Worm (Caenorhabditis elegans) whole organism, young adult: ENCODE data around the gene T05B4.13.

ENCODE experiments used
- B0019.2 ChIP-seq: fragments of 200-800 bp; sonication (Bioruptor generic); conservative IDR thresholded peaks from 2 replicates; pipeline ENCODE4 v1.3.6; 2022; ENCODE audit warnings: missing genetic modification reagents, missing genetic modification characterization, missing compliant biosample characterization
- C06A6.2 ChIP-seq: fragments of 200-800 bp; sonication (Bioruptor generic); conservative IDR thresholded peaks from 2 replicates; pipeline ENCODE4 v1.3.6; 2022; ENCODE audit warnings: missing genetic modification characterization, missing compliant biosample characterization
- C17E4.6 ChIP-seq: fragments of 200-800 bp; sonication (Bioruptor generic); IDR thresholded peaks from 2 replicates; pipeline ENCODE4 v1.3.6; 2022; ENCODE audit warnings: missing genetic modification reagents, missing genetic modification characterization, missing compliant biosample characterization
- F23B12.7 ChIP-seq: sonication (generic microtip); optimal IDR thresholded peaks from 2 replicates; lab custom pipeline; 2017; ENCODE audit warnings: missing genetic modification characterization, mild to moderate bottlenecking, missing compliant biosample characterization, antibody characterized with exemption, moderate library complexity; ENCODE audit not compliant: insufficient read depth
- F33H1.4 ChIP-seq: fragments of 200-800 bp; sonication (Bioruptor generic); IDR thresholded peaks from 2 replicates; pipeline ENCODE4 v1.3.6; 2022; ENCODE audit warnings: missing genetic modification reagents, missing genetic modification characterization, missing compliant biosample characterization
- F57A8.1 ChIP-seq: fragments of 200-800 bp; sonication (Bioruptor generic); optimal IDR thresholded peaks from 2 replicates; lab custom pipeline; 2018; ENCODE audit warnings: mild to moderate bottlenecking, missing genetic modification characterization, moderate library complexity, missing compliant biosample characterization
- F57C9.4 ChIP-seq: sonication (generic microtip); optimal IDR thresholded peaks from 2 replicates; lab custom pipeline; 2017; ENCODE audit warnings: mild to moderate bottlenecking, missing genetic modification characterization, missing compliant biosample characterization
- T07F8.4 ChIP-seq: sonication (generic microtip); optimal IDR thresholded peaks from 2 replicates; lab custom pipeline; 2016; ENCODE audit warnings: mild to moderate bottlenecking, missing genetic modification characterization, moderate library complexity, missing compliant biosample characterization
- Y53F4B.3 ChIP-seq: fragments of 200-800 bp; sonication (Bioruptor generic); IDR thresholded peaks from 2 replicates; pipeline ENCODE4 v1.3.6; 2022; ENCODE audit warnings: missing genetic modification reagents, missing genetic modification characterization, missing compliant biosample characterization
- aptf-2 ChIP-seq: fragments of 200-800 bp; sonication (Bioruptor generic); conservative IDR thresholded peaks from 2 replicates; pipeline ENCODE4 v1.3.6; 2022; ENCODE audit warnings: missing genetic modification reagents, missing genetic modification characterization, missing compliant biosample characterization
- attf-5 ChIP-seq: fragments of 200-800 bp; sonication (Bioruptor generic); optimal IDR thresholded peaks from 2 replicates; lab custom pipeline; 2018; ENCODE audit warnings: mild to moderate bottlenecking, missing genetic modification characterization, missing compliant biosample characterization
- attf-6 ChIP-seq: fragments of 200-800 bp; sonication (Bioruptor generic); IDR thresholded peaks from 2 replicates; pipeline ENCODE4 v1.3.6; 2022; ENCODE audit warnings: missing genetic modification reagents, missing genetic modification characterization, missing compliant biosample characterization
- cebp-1 ChIP-seq, 2 experiments: fragments of 200-800 bp in 1 of 2; sonication (Bioruptor generic) in 1 of 2; sonication (generic microtip) in 1 of 2; IDR thresholded peaks in 1 of 2; optimal IDR thresholded peaks in 1 of 2; 2 replicates each; pipeline versions ENCODE4 v1.3.6 to Lab custom; 2017 to 2022; ENCODE audit warnings: missing compliant biosample characterization in 2 of 2, missing genetic modification characterization in 2 of 2, mild to moderate bottlenecking in 1 of 2, missing genetic modification reagents in 1 of 2, moderate library complexity in 1 of 2
- cebp-2 ChIP-seq: fragments of 200-800 bp; sonication (Bioruptor generic); IDR thresholded peaks from 2 replicates; pipeline ENCODE4 v1.3.6; 2022; ENCODE audit warnings: missing genetic modification characterization, missing compliant biosample characterization
- ceh-100 ChIP-seq: fragments of 200-800 bp; sonication (Bioruptor generic); IDR thresholded peaks from 2 replicates; pipeline ENCODE4 v1.3.6; 2022; ENCODE audit warnings: missing genetic modification reagents, missing genetic modification characterization, missing compliant biosample characterization
- ceh-27 ChIP-seq: fragments of 200-800 bp; sonication (Bioruptor generic); optimal IDR thresholded peaks from 2 replicates; lab custom pipeline; 2018; ENCODE audit warnings: mild to moderate bottlenecking, missing genetic modification characterization, moderate library complexity, missing compliant biosample characterization
- ceh-79 ChIP-seq: sonication (generic microtip); optimal IDR thresholded peaks from 2 replicates; lab custom pipeline; 2017; ENCODE audit warnings: mild to moderate bottlenecking, missing genetic modification characterization, missing compliant biosample characterization
- ceh-91 ChIP-seq: fragments of 200-800 bp; sonication (Bioruptor generic); IDR thresholded peaks from 2 replicates; pipeline ENCODE4 v1.3.6; 2022; ENCODE audit warnings: missing genetic modification reagents, missing genetic modification characterization, missing compliant biosample characterization
- efl-1 ChIP-seq: fragments of 150-350 bp; optimal IDR thresholded peaks from 2 replicates; lab custom pipeline; 2014; ENCODE audit warnings: missing biosample characterization, missing genetic modification reagents, missing genetic modification characterization
- egl-44 ChIP-seq: fragments of 200-800 bp; sonication (Bioruptor generic); IDR thresholded peaks from 2 replicates; pipeline ENCODE4 v1.3.6; 2022; ENCODE audit warnings: missing genetic modification reagents, missing genetic modification characterization, missing compliant biosample characterization
- egrh-3 ChIP-seq: fragments of 200-800 bp; sonication (Bioruptor generic); IDR thresholded peaks from 2 replicates; pipeline ENCODE4 v1.3.6; 2022; ENCODE audit warnings: missing genetic modification reagents, missing genetic modification characterization, missing compliant biosample characterization
- ets-4 ChIP-seq: fragments of 200-800 bp; sonication (Bioruptor generic); optimal IDR thresholded peaks from 2 replicates; lab custom pipeline; 2018; ENCODE audit warnings: mild to moderate bottlenecking, missing genetic modification characterization, missing compliant biosample characterization
- hlh-12 ChIP-seq: sonication (generic microtip); optimal IDR thresholded peaks from 2 replicates; lab custom pipeline; 2016; ENCODE audit warnings: missing genetic modification characterization, missing compliant biosample characterization
- hmg-1.2 ChIP-seq: fragments of 200-800 bp; sonication (Bioruptor generic); IDR thresholded peaks from 2 replicates; pipeline ENCODE4 v1.3.6; 2022; ENCODE audit warnings: missing genetic modification reagents, missing genetic modification characterization, missing compliant biosample characterization
- hrde-1 ChIP-seq: sonication (generic microtip); optimal IDR thresholded peaks from 2 replicates; lab custom pipeline; 2016; ENCODE audit warnings: missing genetic modification characterization, mild to moderate bottlenecking, missing compliant biosample characterization, moderate library complexity, missing genotype, missing genetic modification reagents, borderline replicate concordance
- lag-1 ChIP-seq: fragments of 200-800 bp; sonication (Bioruptor generic); IDR thresholded peaks from 2 replicates; pipeline ENCODE4 v1.3.6; 2022; ENCODE audit warnings: missing genetic modification reagents, missing genetic modification characterization, missing compliant biosample characterization
- lsy-27 ChIP-seq: sonication (generic microtip); optimal IDR thresholded peaks from 2 replicates; lab custom pipeline; 2017; ENCODE audit warnings: missing genetic modification characterization, mild to moderate bottlenecking, missing compliant biosample characterization, antibody characterized with exemption, missing genotype, borderline replicate concordance; ENCODE audit not compliant: insufficient read depth
- madf-10 ChIP-seq: sonication (generic microtip); optimal IDR thresholded peaks from 2 replicates; lab custom pipeline; 2016; ENCODE audit warnings: mild to moderate bottlenecking, missing genetic modification characterization, missing compliant biosample characterization
- madf-6 ChIP-seq: fragments of 200-800 bp; sonication (Bioruptor generic); IDR thresholded peaks from 2 replicates; pipeline ENCODE4 v1.3.6; 2022; ENCODE audit warnings: missing genetic modification reagents, missing genetic modification characterization, missing compliant biosample characterization
- mel-28 ChIP-seq: sonication (generic microtip); optimal IDR thresholded peaks from 2 replicates; lab custom pipeline; 2016; ENCODE audit warnings: borderline replicate concordance, mild to moderate bottlenecking, missing genetic modification characterization, missing compliant biosample characterization
- mxl-1 ChIP-seq: sonication (generic microtip); optimal IDR thresholded peaks from 2 replicates; lab custom pipeline; 2016; ENCODE audit warnings: missing genetic modification characterization, missing compliant biosample characterization
- nhr-120 ChIP-seq: fragments of 200-800 bp; sonication (Bioruptor generic); IDR thresholded peaks from 2 replicates; pipeline ENCODE4 v1.3.6; 2022; ENCODE audit warnings: missing genetic modification characterization, missing compliant biosample characterization
- nhr-80 ChIP-seq: sonication (generic microtip); optimal IDR thresholded peaks from 2 replicates; lab custom pipeline; 2016; ENCODE audit warnings: missing genetic modification characterization, missing compliant biosample characterization
- pbrm-1 ChIP-seq: fragments of 200-800 bp; sonication (Bioruptor generic); IDR thresholded peaks from 2 replicates; pipeline ENCODE4 v1.3.6; 2022; ENCODE audit warnings: missing genetic modification reagents, missing genetic modification characterization, missing compliant biosample characterization
- rcor-1 ChIP-seq: fragments of 200-800 bp; sonication (Bioruptor generic); IDR thresholded peaks from 2 replicates; pipeline ENCODE4 v1.3.6; 2022; ENCODE audit warnings: missing genetic modification reagents, missing genetic modification characterization, missing compliant biosample characterization
- sdz-38 ChIP-seq: sonication (generic microtip); optimal IDR thresholded peaks from 2 replicates; lab custom pipeline; 2016; ENCODE audit warnings: missing genotype, missing genetic modification characterization, missing compliant biosample characterization
- sea-2 ChIP-seq: fragments of 200-800 bp; sonication (Bioruptor generic); IDR thresholded peaks from 2 replicates; pipeline ENCODE4 v1.3.6; 2022; ENCODE audit warnings: missing genetic modification characterization, missing compliant biosample characterization
- snpc-4 ChIP-seq, 5 experiments: fragments of 150-350 bp in 1 of 5; sonication (generic microtip) in 4 of 5; optimal IDR thresholded peaks; 2 replicates each; lab custom pipeline; 2014 to 2018; ENCODE audit warnings: missing genetic modification characterization in 5 of 5, missing biosample characterization in 3 of 5, antibody characterized with exemption in 2 of 5, mild to moderate bottlenecking in 2 of 5, missing compliant biosample characterization in 2 of 5, missing genotype in 2 of 5, moderate library complexity in 2 of 5, missing genetic modification reagents in 1 of 5
- somi-1 ChIP-seq: fragments of 200-800 bp; sonication (Bioruptor generic); optimal IDR thresholded peaks from 2 replicates; lab custom pipeline; 2018; ENCODE audit warnings: mild to moderate bottlenecking, missing genetic modification characterization, missing compliant biosample characterization
- sptf-2 ChIP-seq: fragments of 200-800 bp; sonication (Bioruptor generic); optimal IDR thresholded peaks from 2 replicates; lab custom pipeline; 2018; ENCODE audit warnings: mild to moderate bottlenecking, missing genetic modification characterization, missing compliant biosample characterization
- xnd-1 ChIP-seq: sonication (generic microtip); optimal IDR thresholded peaks from 2 replicates; lab custom pipeline; 2016; ENCODE audit warnings: missing genotype, missing genetic modification reagents, missing genetic modification characterization, missing compliant biosample characterization
- zfh-2 ChIP-seq: fragments of 200-800 bp; sonication (Bioruptor generic); conservative IDR thresholded peaks from 2 replicates; pipeline ENCODE4 v1.3.6; 2022; ENCODE audit warnings: missing genetic modification reagents, missing genetic modification characterization, missing compliant biosample characterization
- zim-3 ChIP-seq: sonication (generic microtip); optimal IDR thresholded peaks from 2 replicates; lab custom pipeline; 2017; ENCODE audit warnings: mild to moderate bottlenecking, missing genetic modification characterization, moderate library complexity, missing compliant biosample characterization
- ztf-18 ChIP-seq: sonication (generic microtip); optimal IDR thresholded peaks from 2 replicates; lab custom pipeline; 2016; ENCODE audit warnings: missing genotype, mild to moderate bottlenecking, missing genetic modification characterization, missing compliant biosample characterization
- ztf-22 ChIP-seq: fragments of 200-800 bp; sonication (Bioruptor generic); optimal IDR thresholded peaks from 2 replicates; lab custom pipeline; 2018; ENCODE audit warnings: mild to moderate bottlenecking, missing genetic modification characterization, moderate library complexity, missing compliant biosample characterization
- ztf-25 ChIP-seq: fragments of 200-800 bp; sonication (Bioruptor generic); IDR thresholded peaks from 2 replicates; pipeline ENCODE4 v1.3.6; 2022; ENCODE audit warnings: missing genetic modification reagents, missing genetic modification characterization, missing compliant biosample characterization
- ztf-28 ChIP-seq: fragments of 200-800 bp; sonication (Bioruptor generic); IDR thresholded peaks from 2 replicates; pipeline ENCODE4 v1.3.6; 2022; ENCODE audit warnings: missing genetic modification reagents, missing genetic modification characterization, missing compliant biosample characterization

T05B4.13 gene

DNA sequence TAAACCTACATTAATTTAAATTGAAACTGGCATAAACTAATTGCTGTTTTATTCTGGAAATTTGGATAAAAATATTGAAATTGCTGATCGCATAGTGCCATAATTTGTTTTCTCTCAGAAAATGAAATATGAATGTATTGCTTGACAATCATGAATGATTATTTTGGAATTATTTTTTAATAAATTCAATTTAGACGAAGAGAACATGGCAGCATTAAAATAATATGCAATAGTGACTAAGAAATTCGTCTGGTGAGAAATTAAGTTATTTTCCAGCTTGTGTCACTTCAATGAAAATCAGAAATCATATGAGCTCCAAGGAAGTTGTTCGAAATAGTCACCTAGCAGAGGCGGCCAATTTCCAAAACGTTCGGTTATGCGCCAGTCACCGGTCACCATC, 12.7 kb downstream of the T05B4.13 start, which contains the start of gene srw-133:
Gene srw-133 (minus strand): TSS at position 101 of the 400 bp plus-strand sequence.
- TF ChIP-seq ztf-18: no peak
- TF ChIP-seq F23B12.7 (tag; lab: Kevin White, UChicago): no peak
- no peak for TF ChIP-seq ceh-79 (tag; lab: Kevin White, UChicago)
- no peak for TF ChIP-seq attf-5
- TF ChIP-seq egrh-3 (GFP tag; lab: Robert Waterston, UW): no peak
- TF ChIP-seq madf-10 (tag; lab: Kevin White, UChicago): no peak
- no peak for TF ChIP-seq hmg-1.2 (GFP tag; lab: Robert Waterston, UW)
- TF ChIP-seq aptf-2: no peak
- TF ChIP-seq mel-28: no peak
- TF ChIP-seq F57A8.1 (GFP tag; lab: Kevin White, UChicago): no peak
- no peak for TF ChIP-seq F33H1.4 (GFP tag; lab: Robert Waterston, UW)
- TF ChIP-seq hrde-1 (tag; lab: Kevin White, UChicago): no peak
- TF ChIP-seq ets-4: no peak
- no peak for TF ChIP-seq pbrm-1 (GFP tag; lab: Robert Waterston, UW)
- no peak for TF ChIP-seq ztf-22 (GFP tag; lab: Kevin White, UChicago)
- no peak for TF ChIP-seq zim-3 (tag; lab: Kevin White, UChicago)
- no peak for TF ChIP-seq B0019.2 (GFP tag; lab: Robert Waterston, UW)
- no peak for TF ChIP-seq cebp-2
- no peak for TF ChIP-seq T07F8.4 (tag; lab: Kevin White, UChicago)
- no peak for TF ChIP-seq sptf-2 (GFP tag; lab: Kevin White, UChicago)

DNA sequence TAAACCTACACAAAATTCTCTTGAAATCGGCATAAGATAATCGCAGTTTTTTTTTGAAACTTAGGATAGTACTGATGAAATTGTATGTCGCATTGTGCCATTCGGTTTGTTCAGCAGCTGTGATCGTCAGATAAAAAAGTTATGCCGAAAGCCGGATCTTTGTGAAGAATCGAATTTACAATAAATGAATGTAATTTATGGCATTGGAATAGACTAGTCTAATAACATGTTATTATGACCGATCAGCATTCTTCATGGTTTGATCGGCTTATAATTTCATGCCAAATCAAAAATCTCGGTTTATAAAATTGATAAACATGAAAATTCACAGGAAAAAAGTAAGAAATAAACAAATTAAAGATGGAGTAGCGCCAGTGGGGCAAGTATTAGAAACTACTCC, 14.8 kb downstream of the T05B4.13 start, which contains the start of gene srw-134:
Gene srw-134 (minus strand): TSS at position 101 of the 400 bp plus-strand sequence.
- TF ChIP-seq hlh-12 (no peak), cebp-1 (GFP tag; IDR thresholded peaks at IDR 0.05; lab: Robert Waterston, UW) (no peak), cebp-1 (tag; optimal IDR thresholded peaks at IDR 0.05; lab: Kevin White, UChicago) (no peak), lag-1 (GFP tag; lab: Robert Waterston, UW) (no peak), snpc-4 (GFP tag; optimal IDR thresholded peaks at IDR 0.05; lab: Kevin White, UChicago) (no peak), snpc-4 (tag; optimal IDR thresholded peaks at IDR 0.05; lab: Kevin White, UChicago) (no peak), madf-6 (GFP tag; lab: Robert Waterston, UW) (no peak), cebp-2 (no peak), somi-1 (no peak), C17E4.6 (no peak), Y53F4B.3 (no peak), F57C9.4 (no peak), efl-1 (GFP tag; lab: Kevin White, UChicago) (no peak), sea-2 (no peak), ztf-28 (GFP tag; lab: Robert Waterston, UW) (no peak), xnd-1 (tag; lab: Kevin White, UChicago) (no peak), C06A6.2 (no peak), ceh-100 (no peak), zim-3 (tag; lab: Kevin White, UChicago) (no peak), T07F8.4 (tag; lab: Kevin White, UChicago) (no peak), attf-6 (GFP tag; lab: Robert Waterston, UW) (no peak), mxl-1 (tag; lab: Kevin White, UChicago) (no peak)

DNA sequence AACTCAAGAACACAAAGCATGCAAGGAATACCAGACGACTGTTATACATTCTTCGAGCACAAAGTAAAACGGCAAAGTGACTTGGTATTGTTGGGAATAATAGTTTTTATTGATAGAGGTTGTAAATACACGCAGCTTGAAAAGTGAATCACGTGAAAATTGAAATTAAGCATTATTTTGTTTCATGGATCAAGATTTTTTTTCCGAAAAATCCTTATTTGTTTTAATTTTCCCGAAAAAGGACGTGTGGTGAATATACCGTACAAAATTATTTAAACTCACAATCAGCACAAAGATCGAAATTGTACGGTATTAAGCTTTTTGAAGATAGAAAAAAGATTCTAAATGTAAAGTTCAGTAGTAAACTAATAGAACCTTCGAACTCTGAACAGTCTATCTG, 17.5 kb downstream of the T05B4.13 start, which contains the start of gene clc-18:
Gene clc-18 (minus strand): TSS at position 101 of the 400 bp plus-strand sequence.
- TF ChIP-seq rcor-1 (GFP tag; lab: Robert Waterston, UW) (no peak), nhr-120 (no peak), nhr-80 (tag; lab: Kevin White, UChicago) (no peak), ceh-27 (no peak), egl-44 (GFP tag; lab: Robert Waterston, UW) (no peak), sdz-38 (no peak), zfh-2 (GFP tag; lab: Robert Waterston, UW) (no peak), ceh-91 (no peak), ztf-25 (GFP tag; lab: Robert Waterston, UW) (no peak), B0019.2 (GFP tag; lab: Robert Waterston, UW) (no peak), lsy-27 (no peak), Y53F4B.3 (no peak)
